Fruit fly (Drosophila melanogaster) whole organism, embryonic: ENCODE results near the gene Pp1-87B.

Experiments
- Abd-B ChIP-seq: fragments of 200-800 bp; sonication (Bioruptor generic); optimal IDR thresholded peaks from 2 replicates; lab custom pipeline; 2018; ENCODE audit warnings: missing biosample characterization, mild to moderate bottlenecking, missing genetic modification characterization, moderate library complexity
- Adf1 ChIP-seq: fragments of 200-800 bp; sonication (Bioruptor generic); IDR thresholded peaks from 2 replicates; pipeline ENCODE4 v1.3.6; 2022; ENCODE audit warnings: missing biosample characterization, missing genetic modification characterization
- Antp ChIP-seq: fragments of 200-800 bp; sonication (Bioruptor generic); optimal IDR thresholded peaks from 3 replicates; lab custom pipeline; 2016; ENCODE audit warnings: missing biosample characterization, missing genetic modification characterization
- Atf-2 ChIP-seq: fragments of 200-800 bp; sonication (Bioruptor generic); optimal IDR thresholded peaks from 2 replicates; lab custom pipeline; 2016; ENCODE audit warnings: missing biosample characterization, missing genetic modification characterization
- Blimp-1 ChIP-seq: fragments of 200-800 bp; sonication (Bioruptor generic); optimal IDR thresholded peaks from 3 replicates; lab custom pipeline; 2018; ENCODE audit warnings: missing biosample characterization, missing genetic modification characterization, mild to moderate bottlenecking, moderate library complexity, missing genetic modification reagents
- CG10431 ChIP-seq: fragments of 200-800 bp; sonication (Bioruptor generic); optimal IDR thresholded peaks from 3 replicates; lab custom pipeline; 2018; ENCODE audit warnings: missing biosample characterization, mild to moderate bottlenecking, missing genetic modification characterization
- CG10462 ChIP-seq: fragments of 200-800 bp; sonication (Bioruptor generic); optimal IDR thresholded peaks from 2 replicates; lab custom pipeline; 2016; ENCODE audit warnings: missing biosample characterization, missing genetic modification characterization
- CG12219 ChIP-seq: fragments of 200-800 bp; sonication (Bioruptor generic); optimal IDR thresholded peaks from 3 replicates; lab custom pipeline; 2018; ENCODE audit warnings: missing biosample characterization, mild to moderate bottlenecking, missing genetic modification characterization
- CG14014 ChIP-seq: fragments of 200-800 bp; sonication (Bioruptor generic); IDR thresholded peaks from 2 replicates; pipeline ENCODE4 v1.3.6; 2022; ENCODE audit warnings: missing biosample characterization, missing genetic modification characterization
- CG15073 ChIP-seq: fragments of 200-800 bp; sonication (Bioruptor generic); optimal IDR thresholded peaks from 2 replicates; lab custom pipeline; 2016; ENCODE audit warnings: missing biosample characterization, missing genetic modification characterization
- CG17186 ChIP-seq: fragments of 200-800 bp; sonication (Bioruptor generic); optimal IDR thresholded peaks from 3 replicates; lab custom pipeline; 2017; ENCODE audit warnings: missing biosample characterization, missing genetic modification reagents, missing genetic modification characterization
- CG1792 ChIP-seq: fragments of 200-800 bp; sonication (Bioruptor generic); optimal IDR thresholded peaks from 2 replicates; lab custom pipeline; 2016; ENCODE audit warnings: missing biosample characterization, missing genetic modification characterization
- CG18476 ChIP-seq: fragments of 200-800 bp; sonication (Bioruptor generic); optimal IDR thresholded peaks from 2 replicates; lab custom pipeline; 2016; ENCODE audit warnings: missing biosample characterization, mild to moderate bottlenecking, missing genetic modification characterization
- CG2116 ChIP-seq: fragments of 200-800 bp; sonication (Bioruptor generic); optimal IDR thresholded peaks from 3 replicates; lab custom pipeline; 2018; ENCODE audit warnings: missing biosample characterization, mild to moderate bottlenecking, missing genetic modification characterization
- CG2202 ChIP-seq: fragments of 200-800 bp; sonication (Bioruptor generic); optimal IDR thresholded peaks from 2 replicates; lab custom pipeline; 2018; ENCODE audit warnings: missing biosample characterization, mild to moderate bottlenecking, missing genetic modification characterization
- CG2678 ChIP-seq: fragments of 200-800 bp; sonication (Bioruptor generic); optimal IDR thresholded peaks from 3 replicates; lab custom pipeline; 2019; ENCODE audit warnings: missing biosample characterization, mild to moderate bottlenecking, missing genetic modification characterization, moderate library complexity
- CG3163 ChIP-seq: fragments of 200-800 bp; sonication (Bioruptor generic); optimal IDR thresholded peaks from 3 replicates; lab custom pipeline; 2016; ENCODE audit warnings: missing biosample characterization, missing genetic modification characterization
- CG32772 ChIP-seq: fragments of 200-800 bp; sonication (Bioruptor generic); IDR thresholded peaks from 2 replicates; pipeline ENCODE4 v1.3.6; 2022; ENCODE audit warnings: missing biosample characterization, missing genetic modification characterization
- CG4282 ChIP-seq: fragments of 200-800 bp; sonication (Bioruptor generic); optimal IDR thresholded peaks from 2 replicates; lab custom pipeline; 2016; ENCODE audit warnings: missing biosample characterization, missing genetic modification characterization
- CG7745 ChIP-seq: fragments of 200-800 bp; sonication (Bioruptor generic); optimal IDR thresholded peaks from 2 replicates; lab custom pipeline; 2018; ENCODE audit warnings: missing biosample characterization, mild to moderate bottlenecking, missing genetic modification characterization, moderate library complexity
- CG7839 ChIP-seq: fragments of 200-800 bp; sonication (Bioruptor generic); optimal IDR thresholded peaks from 3 replicates; lab custom pipeline; 2018; ENCODE audit warnings: missing biosample characterization, mild to moderate bottlenecking, missing genetic modification characterization, moderate library complexity
- CG7928 ChIP-seq: fragments of 200-800 bp; sonication (Bioruptor generic); optimal IDR thresholded peaks from 2 replicates; lab custom pipeline; 2017; ENCODE audit warnings: missing biosample characterization, mild to moderate bottlenecking, missing genetic modification characterization
- CG8281 ChIP-seq: fragments of 200-800 bp; sonication (Bioruptor generic); optimal IDR thresholded peaks from 2 replicates; lab custom pipeline; 2018; ENCODE audit warnings: missing biosample characterization, mild to moderate bottlenecking, missing genetic modification characterization, moderate library complexity
- Dad ChIP-seq: fragments of 200-800 bp; sonication (Bioruptor generic); optimal IDR thresholded peaks from 3 replicates; lab custom pipeline; 2016; ENCODE audit warnings: missing biosample characterization, missing genetic modification characterization
- Dp ChIP-seq: fragments of 200-800 bp; sonication (Bioruptor generic); optimal IDR thresholded peaks from 2 replicates; lab custom pipeline; 2018; ENCODE audit warnings: missing biosample characterization, mild to moderate bottlenecking, missing genetic modification characterization, moderate library complexity
- E2f2 ChIP-seq: fragments of 200-800 bp; sonication (Bioruptor generic); IDR thresholded peaks from 2 replicates; pipeline ENCODE4 v1.3.6; 2022; ENCODE audit warnings: missing biosample characterization, missing genetic modification characterization
- Gsc ChIP-seq: fragments of 200-800 bp; sonication (Bioruptor generic); IDR thresholded peaks from 2 replicates; pipeline ENCODE4 v1.3.6; 2022; ENCODE audit warnings: missing biosample characterization, missing genetic modification characterization
- Meics ChIP-seq: fragments of 200-800 bp; sonication (Bioruptor generic); optimal IDR thresholded peaks from 2 replicates; lab custom pipeline; 2017; ENCODE audit warnings: missing biosample characterization, mild to moderate bottlenecking, missing genetic modification characterization
- NC2β ChIP-seq: fragments of 200-800 bp; sonication (Bioruptor generic); optimal IDR thresholded peaks from 2 replicates; lab custom pipeline; 2016; ENCODE audit warnings: missing biosample characterization, missing genetic modification characterization
- NFAT ChIP-seq: fragments of 200-800 bp; sonication (Bioruptor generic); IDR thresholded peaks from 2 replicates; pipeline ENCODE4 v1.3.6; 2022; ENCODE audit warnings: missing biosample characterization, missing genetic modification characterization
- NfI ChIP-seq: fragments of 200-800 bp; sonication (Bioruptor generic); optimal IDR thresholded peaks from 3 replicates; lab custom pipeline; 2018; ENCODE audit warnings: missing biosample characterization, mild to moderate bottlenecking, missing genetic modification characterization, moderate library complexity
- Rfx ChIP-seq: fragments of 200-800 bp; sonication (Bioruptor generic); IDR thresholded peaks from 2 replicates; pipeline ENCODE4 v1.3.6; 2022; ENCODE audit warnings: missing biosample characterization, missing genetic modification characterization
- Sox102F ChIP-seq: fragments of 200-800 bp; sonication (Bioruptor generic); optimal IDR thresholded peaks from 2 replicates; lab custom pipeline; 2018; ENCODE audit warnings: missing biosample characterization, mild to moderate bottlenecking, missing genetic modification characterization, moderate library complexity
- Sry-β ChIP-seq: fragments of 200-800 bp; sonication (Bioruptor generic); optimal IDR thresholded peaks from 2 replicates; lab custom pipeline; 2018; ENCODE audit warnings: missing biosample characterization, mild to moderate bottlenecking, missing genetic modification characterization, moderate library complexity
- Stat92E ChIP-seq, 3 experiments: fragments of >200 bp in 2 of 3; fragments of 200-800 bp in 1 of 3; sonication (Bioruptor generic) in 1 of 3; optimal IDR thresholded peaks; 2 replicates each; lab custom pipeline; 2017 to 2019; ENCODE audit warnings: missing biosample characterization in 3 of 3, missing genetic modification characterization in 3 of 3, mild to moderate bottlenecking in 1 of 3, moderate library complexity in 1 of 3
- Trl ChIP-seq, 3 experiments: fragments of >200 bp in 2 of 3; fragments of 200-800 bp in 1 of 3; sonication (Bioruptor generic) in 1 of 3; optimal IDR thresholded peaks; 2 replicates in 1 of 3; 3 replicates in 2 of 3; lab custom pipeline; 2016 to 2017; ENCODE audit warnings: missing biosample characterization in 1 of 3, missing genetic modification characterization in 1 of 3
- ab ChIP-seq: fragments of 200-800 bp; sonication (Bioruptor generic); optimal IDR thresholded peaks from 2 replicates; lab custom pipeline; 2016; ENCODE audit warnings: missing biosample characterization, missing genetic modification characterization
- corto ChIP-seq: fragments of 200-800 bp; sonication (Bioruptor generic); optimal IDR thresholded peaks from 2 replicates; lab custom pipeline; 2016; ENCODE audit warnings: missing biosample characterization, mild to moderate bottlenecking, missing genetic modification characterization, moderate library complexity
- dysf ChIP-seq: fragments of 200-800 bp; sonication (Bioruptor generic); IDR thresholded peaks from 3 replicates; pipeline ENCODE4 v1.3.6; 2022; ENCODE audit warnings: missing biosample characterization, missing genetic modification characterization
- gem ChIP-seq: fragments of 200-800 bp; sonication (Bioruptor generic); optimal IDR thresholded peaks from 2 replicates; lab custom pipeline; 2019; ENCODE audit warnings: missing biosample characterization, mild to moderate bottlenecking, missing genetic modification characterization, moderate library complexity
- jigr1 ChIP-seq: fragments of 200-800 bp; sonication (Bioruptor generic); IDR thresholded peaks from 3 replicates; pipeline ENCODE4 v1.3.6; 2022; ENCODE audit warnings: missing biosample characterization, missing genetic modification characterization
- kah ChIP-seq: fragments of 200-800 bp; sonication (Bioruptor generic); optimal IDR thresholded peaks from 2 replicates; lab custom pipeline; 2018; ENCODE audit warnings: missing biosample characterization, mild to moderate bottlenecking, missing genetic modification characterization
- p53 ChIP-seq: fragments of 200-800 bp; sonication (Bioruptor generic); optimal IDR thresholded peaks from 2 replicates; lab custom pipeline; 2016; ENCODE audit warnings: missing biosample characterization, missing genetic modification characterization
- peb ChIP-seq: fragments of 200-800 bp; sonication (Bioruptor generic); IDR thresholded peaks from 2 replicates; pipeline ENCODE4 v1.3.6; 2022; ENCODE audit warnings: missing biosample characterization, missing genetic modification characterization
- pum ChIP-seq: fragments of 200-800 bp; sonication (Bioruptor generic); optimal IDR thresholded peaks from 2 replicates; lab custom pipeline; 2016; ENCODE audit warnings: missing biosample characterization, missing genetic modification characterization
- sima ChIP-seq: fragments of 200-800 bp; sonication (Bioruptor generic); optimal IDR thresholded peaks from 2 replicates; lab custom pipeline; 2016; ENCODE audit warnings: missing biosample characterization, missing genetic modification characterization
- so ChIP-seq: fragments of 200-800 bp; sonication (Bioruptor generic); IDR thresholded peaks from 3 replicates; pipeline ENCODE4 v1.3.6; 2022; ENCODE audit warnings: missing biosample characterization, missing genetic modification characterization
- sug ChIP-seq: fragments of 200-800 bp; optimal IDR thresholded peaks from 2 replicates; lab custom pipeline; 2019; ENCODE audit warnings: missing biosample characterization, mild to moderate bottlenecking, missing genetic modification characterization, moderate library complexity
- usp ChIP-seq: fragments of >200 bp; optimal IDR thresholded peaks from 2 replicates; lab custom pipeline; 2017; ENCODE audit warnings: missing biosample characterization, missing genetic modification characterization
- z ChIP-seq: fragments of 200-800 bp; sonication (Bioruptor generic); IDR thresholded peaks from 3 replicates; pipeline ENCODE4 v1.3.6; 2022; ENCODE audit warnings: missing biosample characterization, missing genetic modification characterization
- zfh2 ChIP-seq: fragments of 200-800 bp; sonication (Bioruptor generic); optimal IDR thresholded peaks from 2 replicates; lab custom pipeline; 2016; ENCODE audit warnings: missing biosample characterization, missing genetic modification characterization

Pp1-87B gene

dm6 chr3R:12459879-12460522 lies 34.3 kb upstream of the Pp1-87B start, which contains the start of the genes CG5961 and Polr3C (continued):
- TF ChIP-seq CG7839 (tag; lab: Kevin White, UChicago) (no peak), kah (GFP tag; lab: Kevin White, UChicago) (peak; percentile 67), gem (tag; lab: Kevin White, UChicago) (no peak), CG4282 (no peak), Stat92E (GFP tag; optimal IDR thresholded peaks at IDR 0.05; lab: Kevin White, UChicago) (peak in 1 of 3 experiments; percentile 20), pum (no peak), CG10431 (GFP tag; lab: Kevin White, UChicago) (no peak), Rfx (GFP tag; lab: Robert Waterston, UW) (no peak), sima (GFP tag; lab: Kevin White, UChicago) (no peak), NFAT (no peak), CG14014 (GFP tag; lab: Robert Waterston, UW) (no peak), so (GFP tag; lab: Robert Waterston, UW) (no peak), E2f2 (GFP tag; lab: Robert Waterston, UW) (peak; percentile 75), CG7928 (no peak), NC2β (GFP tag; lab: Kevin White, UChicago) (no peak), CG2116 (GFP tag; lab: Kevin White, UChicago) (peak; percentile 71), CG2678 (tag; lab: Kevin White, UChicago) (no peak), CG7745 (tag; lab: Kevin White, UChicago) (no peak), Trl (optimal IDR thresholded peaks at IDR 0.05; lab: Kevin White, UChicago) (no peak), Trl (GFP tag; optimal IDR thresholded peaks at IDR 0.05; lab: Kevin White, UChicago) (no peak), NfI (GFP tag; lab: Kevin White, UChicago) (no peak), CG3163 (GFP tag; lab: Kevin White, UChicago) (peak; percentile 35), Gsc (GFP tag; lab: Robert Waterston, UW) (no peak), Blimp-1 (GFP tag; lab: Kevin White, UChicago) (no peak), CG17186 (GFP tag; lab: Kevin White, UChicago) (peak; percentile 26), zfh2 (GFP tag; lab: Kevin White, UChicago) (no peak), CG2202 (tag; lab: Kevin White, UChicago) (no peak), Dp (GFP tag; lab: Kevin White, UChicago) (peak; percentile 71), sug (tag; lab: Kevin White, UChicago) (peak; percentile 6), Antp (no peak), Sox102F (GFP tag; lab: Kevin White, UChicago) (no peak), Adf1 (GFP tag; lab: Robert Waterston, UW) (no peak), CG15073 (GFP tag; lab: Kevin White, UChicago) (no peak), jigr1 (no peak), CG32772 (GFP tag; lab: Robert Waterston, UW) (no peak), ab (no peak), CG10462 (GFP tag; lab: Kevin White, UChicago) (no peak), Atf-2 (GFP tag; lab: Kevin White, UChicago) (no peak), CG18476 (GFP tag; lab: Kevin White, UChicago) (no peak), dysf (GFP tag; lab: Robert Waterston, UW) (no peak), p53 (GFP tag; lab: Kevin White, UChicago) (no peak), usp (GFP tag; lab: Kevin White, UChicago) (no peak), corto (no peak), Sry-β (GFP tag; lab: Kevin White, UChicago) (no peak), CG8281 (tag; lab: Kevin White, UChicago) (no peak), CG12219 (no peak), Abd-B (GFP tag; lab: Kevin White, UChicago) (no peak), Dad (GFP tag; lab: Kevin White, UChicago) (no peak), CG1792 (GFP tag; lab: Kevin White, UChicago) (no peak), peb (GFP tag; lab: Robert Waterston, UW) (no peak), Meics (GFP tag; lab: Kevin White, UChicago) (no peak), z (GFP tag; lab: Robert Waterston, UW) (no peak)
